Fruit fly (Drosophila melanogaster) whole organism, embryonic: ENCODE data around the gene Ing5.

ENCODE experiments used
- CG10267 ChIP-seq: fragments of 200-800 bp; sonication (Bioruptor generic); optimal IDR thresholded peaks from 2 replicates; lab custom pipeline; 2018; ENCODE audit warnings: missing biosample characterization, mild to moderate bottlenecking, missing genetic modification characterization, moderate library complexity
- CG10321 ChIP-seq: fragments of 200-800 bp; sonication (Bioruptor generic); IDR thresholded peaks from 2 replicates; pipeline ENCODE4 v1.3.6; 2022; ENCODE audit warnings: missing biosample characterization, missing genetic modification characterization
- CG11093 ChIP-seq: fragments of 200-800 bp; sonication (Bioruptor generic); IDR thresholded peaks from 3 replicates; pipeline ENCODE4 v1.3.6; 2022; ENCODE audit warnings: missing biosample characterization, missing genetic modification characterization
- CG11504 ChIP-seq: fragments of 200-800 bp; sonication (Bioruptor generic); optimal IDR thresholded peaks from 3 replicates; lab custom pipeline; 2019; ENCODE audit warnings: missing biosample characterization, mild to moderate bottlenecking, missing genetic modification characterization, moderate library complexity
- CG12236 ChIP-seq: fragments of 200-800 bp; sonication (Bioruptor generic); optimal IDR thresholded peaks from 2 replicates; lab custom pipeline; 2016; ENCODE audit warnings: missing biosample characterization, missing genetic modification characterization
- CG13424 ChIP-seq: fragments of 200-800 bp; sonication (Bioruptor generic); optimal IDR thresholded peaks from 2 replicates; lab custom pipeline; 2019; ENCODE audit warnings: missing biosample characterization, mild to moderate bottlenecking, missing genetic modification characterization, moderate library complexity
- CG13624 ChIP-seq: fragments of 200-800 bp; sonication (Bioruptor generic); optimal IDR thresholded peaks from 2 replicates; lab custom pipeline; 2016; ENCODE audit warnings: missing biosample characterization, missing genetic modification characterization
- CG16813 ChIP-seq: fragments of 200-800 bp; sonication (Bioruptor generic); IDR thresholded peaks from 3 replicates; pipeline ENCODE4 v1.3.6; 2022; ENCODE audit warnings: missing biosample characterization, missing genetic modification characterization; ENCODE audit not compliant: partially characterized antibody
- CG16863 ChIP-seq: fragments of 200-800 bp; sonication (Bioruptor generic); optimal IDR thresholded peaks from 3 replicates; lab custom pipeline; 2016; ENCODE audit warnings: missing biosample characterization, missing genetic modification characterization
- CG2120 ChIP-seq: fragments of 200-800 bp; sonication (Bioruptor generic); optimal IDR thresholded peaks from 3 replicates; lab custom pipeline; 2016; ENCODE audit warnings: missing biosample characterization, missing genetic modification characterization
- CG2712 ChIP-seq: fragments of 200-800 bp; optimal IDR thresholded peaks from 3 replicates; lab custom pipeline; 2019; ENCODE audit warnings: missing biosample characterization, mild to moderate bottlenecking, missing genetic modification characterization, moderate library complexity
- CG2889 ChIP-seq: fragments of 200-800 bp; sonication (Bioruptor generic); IDR thresholded peaks from 3 replicates; pipeline ENCODE4 v1.3.6; 2022; ENCODE audit warnings: missing biosample characterization, missing genetic modification characterization
- CG31224 ChIP-seq: fragments of 200-800 bp; sonication (Bioruptor generic); IDR thresholded peaks from 2 replicates; pipeline ENCODE4 v1.3.6; 2022; ENCODE audit warnings: missing biosample characterization, missing genetic modification characterization
- CG31388 ChIP-seq: fragments of 200-800 bp; sonication (Bioruptor generic); optimal IDR thresholded peaks from 2 replicates; lab custom pipeline; 2016; ENCODE audit warnings: missing biosample characterization, missing genetic modification characterization
- CG3407 ChIP-seq: fragments of 200-800 bp; sonication (Bioruptor generic); optimal IDR thresholded peaks from 2 replicates; lab custom pipeline; 2018; ENCODE audit warnings: missing biosample characterization, mild to moderate bottlenecking, missing genetic modification characterization
- CG3726 ChIP-seq: fragments of 200-800 bp; sonication (Bioruptor generic); IDR thresholded peaks from 3 replicates; pipeline ENCODE4, ENCODE4 v1.3.6; 2022; ENCODE audit warnings: missing biosample characterization, missing genetic modification characterization
- CG3838 ChIP-seq: fragments of 200-800 bp; sonication (Bioruptor generic); optimal IDR thresholded peaks from 3 replicates; lab custom pipeline; 2016; ENCODE audit warnings: missing biosample characterization, missing genetic modification characterization
- CG4854 ChIP-seq: fragments of 200-800 bp; sonication (Bioruptor generic); optimal IDR thresholded peaks from 2 replicates; lab custom pipeline; 2016; ENCODE audit warnings: missing biosample characterization, missing genetic modification characterization, inconsistent platforms
- CG8924 ChIP-seq: fragments of 200-800 bp; optimal IDR thresholded peaks from 3 replicates; lab custom pipeline; 2019; ENCODE audit warnings: missing biosample characterization, mild to moderate bottlenecking, missing genetic modification characterization, moderate library complexity
- Chrac-16 ChIP-seq: fragments of 200-800 bp; sonication (Bioruptor generic); optimal IDR thresholded peaks from 3 replicates; lab custom pipeline; 2016; ENCODE audit warnings: missing biosample characterization, missing genetic modification characterization
- CkIIα-i1 ChIP-seq: fragments of 200-800 bp; sonication (Bioruptor generic); IDR thresholded peaks from 2 replicates; pipeline ENCODE4 v1.3.6; 2022; ENCODE audit warnings: missing biosample characterization, missing genetic modification characterization
- Deaf1 ChIP-seq: fragments of 200-800 bp; optimal IDR thresholded peaks from 3 replicates; lab custom pipeline; 2019; ENCODE audit warnings: missing biosample characterization, mild to moderate bottlenecking, missing genetic modification characterization, moderate library complexity
- Fer2 ChIP-seq: fragments of 200-800 bp; sonication (Bioruptor generic); optimal IDR thresholded peaks from 2 replicates; lab custom pipeline; 2018; ENCODE audit warnings: missing biosample characterization, mild to moderate bottlenecking, missing genetic modification characterization, moderate library complexity
- HLHmδ ChIP-seq: fragments of 200-800 bp; sonication (Bioruptor generic); optimal IDR thresholded peaks from 2 replicates; lab custom pipeline; 2018; ENCODE audit warnings: missing biosample characterization, mild to moderate bottlenecking, missing genetic modification characterization, moderate library complexity
- Kr ChIP-seq: fragments of 200-800 bp; sonication (Bioruptor generic); optimal IDR thresholded peaks from 2 replicates; lab custom pipeline; 2017; ENCODE audit warnings: missing biosample characterization, mild to moderate bottlenecking, missing genetic modification characterization
- NFAT ChIP-seq: fragments of 200-800 bp; sonication (Bioruptor generic); IDR thresholded peaks from 2 replicates; pipeline ENCODE4 v1.3.6; 2022; ENCODE audit warnings: missing biosample characterization, missing genetic modification characterization
- PHDP ChIP-seq: fragments of 200-800 bp; sonication (Bioruptor generic); optimal IDR thresholded peaks from 3 replicates; lab custom pipeline; 2018; ENCODE audit warnings: missing biosample characterization, mild to moderate bottlenecking, missing genetic modification characterization, moderate library complexity
- Ptx1 ChIP-seq: fragments of 200-800 bp; sonication (Bioruptor generic); IDR thresholded peaks from 2 replicates; pipeline ENCODE4 v1.3.6; 2022; ENCODE audit warnings: missing biosample characterization, missing genetic modification characterization
- Spps ChIP-seq: fragments of 200-800 bp; sonication (Bioruptor generic); optimal IDR thresholded peaks from 2 replicates; lab custom pipeline; 2018; ENCODE audit warnings: missing biosample characterization, mild to moderate bottlenecking, missing genetic modification characterization
- Sry-β ChIP-seq: fragments of 200-800 bp; sonication (Bioruptor generic); optimal IDR thresholded peaks from 2 replicates; lab custom pipeline; 2018; ENCODE audit warnings: missing biosample characterization, mild to moderate bottlenecking, missing genetic modification characterization, moderate library complexity
- Taf1 ChIP-seq: fragments of 200-800 bp; sonication (Bioruptor generic); IDR thresholded peaks from 2 replicates; pipeline ENCODE4 v1.3.6; 2022; ENCODE audit warnings: missing biosample characterization, missing genetic modification characterization
- Usf ChIP-seq: fragments of 200-800 bp; sonication (Bioruptor generic); optimal IDR thresholded peaks from 2 replicates; lab custom pipeline; 2017; ENCODE audit warnings: missing genotype, missing biosample characterization, missing genetic modification characterization
- ac ChIP-seq: fragments of 200-800 bp; sonication (Bioruptor generic); optimal IDR thresholded peaks from 3 replicates; lab custom pipeline; 2017; ENCODE audit warnings: missing biosample characterization, mild to moderate bottlenecking, missing genetic modification characterization
- ase ChIP-seq: fragments of 200-800 bp; sonication (Bioruptor generic); IDR thresholded peaks from 3 replicates; pipeline ENCODE4 v1.3.6; 2022; ENCODE audit warnings: missing biosample characterization, missing genetic modification characterization
- bsh ChIP-seq, 2 experiments: fragments of 200-800 bp; sonication (Bioruptor generic); optimal IDR thresholded peaks; 2 replicates each; lab custom pipeline; 2017 to 2018; ENCODE audit warnings: mild to moderate bottlenecking in 2 of 2, missing biosample characterization in 2 of 2, missing genetic modification characterization in 2 of 2, moderate library complexity in 1 of 2
- cg ChIP-seq: fragments of 200-800 bp; sonication (Bioruptor generic); optimal IDR thresholded peaks from 3 replicates; lab custom pipeline; 2019; ENCODE audit warnings: missing biosample characterization, mild to moderate bottlenecking, missing genetic modification characterization, moderate library complexity
- disco-r ChIP-seq: fragments of 200-800 bp; sonication (Bioruptor generic); optimal IDR thresholded peaks from 2 replicates; lab custom pipeline; 2016; ENCODE audit warnings: missing biosample characterization, missing genetic modification characterization
- ems ChIP-seq: fragments of 200-800 bp; sonication (Bioruptor generic); optimal IDR thresholded peaks from 3 replicates; lab custom pipeline; 2016; ENCODE audit warnings: missing biosample characterization, missing genetic modification characterization
- eve ChIP-seq, 2 experiments: fragments of >200 bp; optimal IDR thresholded peaks; 2 replicates each; lab custom pipeline; 2017; ENCODE audit warnings: missing biosample characterization in 2 of 2, missing genetic modification characterization in 2 of 2
- fd102C ChIP-seq: fragments of 200-800 bp; sonication (Bioruptor generic); optimal IDR thresholded peaks from 2 replicates; lab custom pipeline; 2018; ENCODE audit warnings: missing biosample characterization, mild to moderate bottlenecking, missing genetic modification characterization, moderate library complexity
- ind ChIP-seq: fragments of 200-800 bp; sonication (Bioruptor generic); optimal IDR thresholded peaks from 3 replicates; lab custom pipeline; 2016; ENCODE audit warnings: missing biosample characterization, missing genetic modification characterization
- mam ChIP-seq: fragments of 200-800 bp; sonication (Bioruptor generic); optimal IDR thresholded peaks from 3 replicates; lab custom pipeline; 2016; ENCODE audit warnings: missing biosample characterization, missing genetic modification characterization
- nom ChIP-seq: fragments of 200-800 bp; sonication (Bioruptor generic); optimal IDR thresholded peaks from 2 replicates; lab custom pipeline; 2017; ENCODE audit warnings: missing biosample characterization, missing genetic modification characterization, mild to moderate bottlenecking, moderate library complexity, missing genetic modification reagents
- p53 ChIP-seq: fragments of 200-800 bp; sonication (Bioruptor generic); optimal IDR thresholded peaks from 2 replicates; lab custom pipeline; 2016; ENCODE audit warnings: missing biosample characterization, missing genetic modification characterization
- pb ChIP-seq: fragments of 200-800 bp; sonication (Bioruptor generic); optimal IDR thresholded peaks from 3 replicates; lab custom pipeline; 2016; ENCODE audit warnings: missing biosample characterization, missing genetic modification characterization
- peb ChIP-seq: fragments of 200-800 bp; sonication (Bioruptor generic); IDR thresholded peaks from 2 replicates; pipeline ENCODE4 v1.3.6; 2022; ENCODE audit warnings: missing biosample characterization, missing genetic modification characterization
- pfk ChIP-seq: fragments of 200-800 bp; sonication (Bioruptor generic); optimal IDR thresholded peaks from 2 replicates; lab custom pipeline; 2018; ENCODE audit warnings: missing biosample characterization, mild to moderate bottlenecking, missing genetic modification characterization, moderate library complexity
- ro ChIP-seq: fragments of 200-800 bp; sonication (Bioruptor generic); IDR thresholded peaks from 2 replicates; pipeline ENCODE4 v1.3.6; 2022; ENCODE audit warnings: missing biosample characterization, missing genetic modification characterization
- salm ChIP-seq: fragments of 200-800 bp; sonication (Bioruptor generic); optimal IDR thresholded peaks from 2 replicates; lab custom pipeline; 2018; ENCODE audit warnings: missing biosample characterization, mild to moderate bottlenecking, missing genetic modification characterization
- sima ChIP-seq: fragments of 200-800 bp; sonication (Bioruptor generic); optimal IDR thresholded peaks from 2 replicates; lab custom pipeline; 2016; ENCODE audit warnings: missing biosample characterization, missing genetic modification characterization
- zfh2 ChIP-seq: fragments of 200-800 bp; sonication (Bioruptor generic); optimal IDR thresholded peaks from 2 replicates; lab custom pipeline; 2016; ENCODE audit warnings: missing biosample characterization, missing genetic modification characterization

The Ing5 gene

DNA sequence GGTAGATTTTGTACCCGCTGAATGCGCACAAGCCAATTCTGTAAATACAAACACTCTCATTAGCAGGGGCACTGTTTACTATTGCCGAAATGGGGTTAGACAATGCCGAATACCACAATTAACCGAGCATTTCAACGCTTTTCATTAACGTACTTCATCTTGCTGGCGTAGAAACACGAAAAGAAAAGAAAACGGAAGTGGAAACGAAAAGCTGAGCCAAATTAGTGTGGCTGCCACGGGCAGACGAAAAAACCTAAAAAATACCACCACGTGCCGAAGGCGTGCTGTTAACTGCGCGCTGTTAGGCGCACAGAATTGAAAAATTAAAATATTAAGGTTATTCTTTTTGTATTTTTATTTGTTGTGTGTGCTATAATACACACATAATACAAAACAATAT, 7.8 kb upstream of the Ing5 start, which contains the start of gene RpL24 (continued):
- TF ChIP-seq CG2889, result peak; percentile 53; the same call in 1 of the 3 replicates
- peak; percentile 82 for TF ChIP-seq CG11504 (tag; lab: Kevin White, UChicago)
- TF ChIP-seq HLHmδ (GFP tag; lab: Kevin White, UChicago), result peak; percentile 94
- TF ChIP-seq ro, result peak; percentile 40; the same call in 1 of the 2 replicates
- TF ChIP-seq pb, result peak; percentile 90
- peak; percentile 78 for TF ChIP-seq Ptx1 (GFP tag; lab: Robert Waterston, UW)
- TF ChIP-seq ind, result peak; percentile 67
- TF ChIP-seq CG16813 (GFP tag; lab: Robert Waterston, UW), result no peak
- peak; percentile 71 for TF ChIP-seq Chrac-16 (GFP tag; lab: Kevin White, UChicago)
- peak; percentile 90 for TF ChIP-seq sima (GFP tag; lab: Kevin White, UChicago)
- TF ChIP-seq CG3407 (GFP tag; lab: Kevin White, UChicago), result peak; percentile 90
- TF ChIP-seq CG16863 (GFP tag; lab: Kevin White, UChicago), result peak; percentile 81
- TF ChIP-seq CG2712 (tag; lab: Kevin White, UChicago), result peak; percentile 85
- TF ChIP-seq Deaf1 (tag; lab: Kevin White, UChicago), result peak; percentile 64
- TF ChIP-seq CG2120 (GFP tag; lab: Kevin White, UChicago), result peak; percentile 73
- peak; percentile 92 for TF ChIP-seq CG12236 (GFP tag; lab: Kevin White, UChicago)
- peak; percentile 85 for TF ChIP-seq pfk (GFP tag; lab: Kevin White, UChicago)
- peak; percentile 39 for TF ChIP-seq CG31388 (GFP tag; lab: Kevin White, UChicago)
- peak; percentile 79 for TF ChIP-seq Spps (tag; lab: Kevin White, UChicago)
- TF ChIP-seq CG11093 (GFP tag; lab: Robert Waterston, UW), result no peak; the same call in 2 of the 3 replicates
- TF ChIP-seq Sry-β (GFP tag; lab: Kevin White, UChicago), result peak; percentile 67
- TF ChIP-seq eve (GFP tag; optimal IDR thresholded peaks at IDR 0.05; lab: Kevin White, UChicago), result no peak
- TF ChIP-seq peb, result no peak
- peak; percentile 92 for TF ChIP-seq ac (GFP tag; lab: Kevin White, UChicago)
- TF ChIP-seq fd102C (GFP tag; lab: Kevin White, UChicago), result peak; percentile 93
- peak; percentile 69 for TF ChIP-seq zfh2 (GFP tag; lab: Kevin White, UChicago)
- peak; percentile 72 for TF ChIP-seq CG8924 (tag; lab: Kevin White, UChicago)
- peak; percentile 75; the same call in 2 of the 3 replicates for TF ChIP-seq CG3726 (GFP tag; lab: Robert Waterston, UW)
- peak; percentile 62 for TF ChIP-seq CG3838
- TF ChIP-seq Kr (GFP tag; lab: Kevin White, UChicago), result peak; percentile 83
- peak; percentile 91 for TF ChIP-seq NFAT
- peak; percentile 92 for TF ChIP-seq CG13624 (GFP tag; lab: Kevin White, UChicago)
- no peak for TF ChIP-seq CkIIα-i1
- TF ChIP-seq CG10267, result peak; percentile 84
- TF ChIP-seq Taf1 (GFP tag; lab: Robert Waterston, UW), result peak; percentile 53; the same call in 1 of the 2 replicates
- TF ChIP-seq bsh (GFP tag; optimal IDR thresholded peaks at IDR 0.05; lab: Kevin White, UChicago), result peak; percentile 74 to 84
- TF ChIP-seq p53 (GFP tag; lab: Kevin White, UChicago), result peak; percentile 88
- TF ChIP-seq ems (GFP tag; lab: Kevin White, UChicago), result peak; percentile 87
- TF ChIP-seq ase, result peak; percentile 76; the same call in 2 of the 3 replicates
- TF ChIP-seq Usf (GFP tag; lab: Kevin White, UChicago), result peak; percentile 80
- TF ChIP-seq CG31224 (GFP tag; lab: Robert Waterston, UW), result peak; percentile 76
- peak; percentile 70 for TF ChIP-seq CG10321 (GFP tag; lab: Robert Waterston, UW)
- TF ChIP-seq disco-r, result peak; percentile 89
- peak; percentile 83 for TF ChIP-seq Fer2 (tag; lab: Kevin White, UChicago)
- TF ChIP-seq cg (GFP tag; lab: Kevin White, UChicago), result no peak
- peak; percentile 79 for TF ChIP-seq mam
- TF ChIP-seq salm (tag; lab: Kevin White, UChicago), result peak; percentile 84
- TF ChIP-seq CG13424 (tag; lab: Kevin White, UChicago), result peak; percentile 75
- TF ChIP-seq PHDP, result peak; percentile 91
- TF ChIP-seq nom (GFP tag; lab: Kevin White, UChicago), result peak; percentile 93
- TF ChIP-seq CG4854 (GFP tag; lab: Kevin White, UChicago), result peak; percentile 94
